Fruit fly (Drosophila melanogaster): ENCODE data around the gene dmrt99B.

Gene dmrt99B

dm6 chr3R:29736678-29737093 is 44.3 kb downstream of the dmrt99B start, which contains the start of the genes CG7601 and CIA30 (continued):
- TF ChIP-seq wek (GFP tag; optimal IDR thresholded peaks at IDR 0.05) (peak; percentile 92), H2.0 (GFP tag; IDR thresholded peaks at IDR 0.05) (peak; percentile 100), Deaf1 (tag; optimal IDR thresholded peaks at IDR 0.05) (no peak), dmrt99B (tag; optimal IDR thresholded peaks at IDR 0.05) (peak; percentile 97), Vsx1 (GFP tag; optimal IDR thresholded peaks at IDR 0.05) (peak; percentile 92), cwo (GFP tag; optimal IDR thresholded peaks at IDR 0.05) (peak; percentile 97), pum (GFP tag; optimal IDR thresholded peaks at IDR 0.05) (peak; percentile 99), fd64A (GFP tag; optimal IDR thresholded peaks at IDR 0.05) (peak; percentile 95), CG9817 (tag; optimal IDR thresholded peaks at IDR 0.05) (peak; percentile 99), mirr (GFP tag; optimal IDR thresholded peaks at IDR 0.05) (peak; percentile 99), CG9437 (GFP tag; optimal IDR thresholded peaks at IDR 0.05) (peak; percentile 98), ssp (GFP tag; IDR thresholded peaks at IDR 0.05) (peak; percentile 98), hth (optimal IDR thresholded peaks at IDR 0.05) (no peak), ERR (GFP tag; optimal IDR thresholded peaks at IDR 0.05) (peak; percentile 98), CG1024 (GFP tag; IDR thresholded peaks at IDR 0.05) (peak; percentile 99), CG12942 (GFP tag; optimal IDR thresholded peaks at IDR 0.05) (peak; percentile 98), CG10543 (GFP tag; optimal IDR thresholded peaks at IDR 0.05) (peak; percentile 98), Dfd (GFP tag; optimal IDR thresholded peaks at IDR 0.05) (no peak), btn (GFP tag; optimal IDR thresholded peaks at IDR 0.05) (peak; percentile 99), gfzf (GFP tag; optimal IDR thresholded peaks at IDR 0.05) (peak; percentile 40), CG4404 (GFP tag; IDR thresholded peaks at IDR 0.05) (peak; percentile 100), GATAe (GFP tag; conservative IDR thresholded peaks at IDR 0.05) (peak; percentile 100), Rfx (GFP tag; IDR thresholded peaks at IDR 0.05) (peak; percentile 100), Ada2b (GFP tag; IDR thresholded peaks at IDR 0.05) (peak; percentile 100), CG6854 (GFP tag; optimal IDR thresholded peaks at IDR 0.05) (peak; percentile 94), CG15479 (GFP tag; optimal IDR thresholded peaks at IDR 0.05) (peak; percentile 28), NC2β (GFP tag; optimal IDR thresholded peaks at IDR 0.05) (peak; percentile 96), ash1 (GFP tag; optimal IDR thresholded peaks at IDR 0.05) (peak; percentile 94), CG8359 (GFP tag; optimal IDR thresholded peaks at IDR 0.05; ENCODE audit: borderline replicate concordance) (peak; percentile 89), NC2α (GFP tag; optimal IDR thresholded peaks at IDR 0.05) (peak; percentile 94), CG10274 (GFP tag; optimal IDR thresholded peaks at IDR 0.05) (peak; percentile 92), gt (GFP tag; IDR thresholded peaks at IDR 0.05) (peak; percentile 100), HLH54F (GFP tag; optimal IDR thresholded peaks at IDR 0.05) (peak; percentile 99), CG1647 (GFP tag; optimal IDR thresholded peaks at IDR 0.05) (peak; percentile 99), toy (GFP tag; IDR thresholded peaks at IDR 0.05) (peak; percentile 99), fu2 (GFP tag; optimal IDR thresholded peaks at IDR 0.05) (peak; percentile 98), Gug (GFP tag; IDR thresholded peaks at IDR 0.05) (peak; percentile 100), Scr (GFP tag; IDR thresholded peaks at IDR 0.05; ENCODE audit: partially characterized antibody) (peak; percentile 29; the same call in 1 of the 2 replicates), esg (GFP tag; conservative IDR thresholded peaks at IDR 0.05) (peak; percentile 100), dan (GFP tag; IDR thresholded peaks at IDR 0.05) (peak; percentile 100), p53 (GFP tag; optimal IDR thresholded peaks at IDR 0.05) (peak; percentile 95), dati (GFP tag; IDR thresholded peaks at IDR 0.05) (peak; percentile 100), Aef1 (GFP tag; IDR thresholded peaks at IDR 0.05) (peak; percentile 100), scrt (GFP tag; optimal IDR thresholded peaks at IDR 0.05) (peak; percentile 94), bcd (GFP tag; optimal IDR thresholded peaks at IDR 0.05) (peak; percentile 99), org-1 (GFP tag; optimal IDR thresholded peaks at IDR 0.05) (peak; percentile 98), croc (GFP tag; conservative IDR thresholded peaks at IDR 0.05) (peak; percentile 100), dm (GFP tag; optimal IDR thresholded peaks at IDR 0.05) (peak; percentile 96), CrebB (tag; optimal IDR thresholded peaks at IDR 0.05) (peak; percentile 93), nerfin-2 (GFP tag; IDR thresholded peaks at IDR 0.05; ENCODE audit: partially characterized antibody) (no peak), CG11085 (GFP tag; IDR thresholded peaks at IDR 0.05) (peak; percentile 100), CG7786 (GFP tag; optimal IDR thresholded peaks at IDR 0.05) (peak; percentile 99)

Measured in whole organism, embryonic.